Fruit fly (Drosophila melanogaster): ENCODE data around the gene CG13359.

CG13359 gene

dm6 chrX:779344-779743 is 23.9 kb downstream of the CG13359 start (continued):
- TF ChIP-seq tai (GFP tag; optimal IDR thresholded peaks at IDR 0.05): no peak
- no peak for TF ChIP-seq Vsx2 (GFP tag; optimal IDR thresholded peaks at IDR 0.05; ENCODE audit: partially characterized antibody)
- TF ChIP-seq woc (GFP tag; optimal IDR thresholded peaks at IDR 0.05): peak; percentile 83

- TF ChIP-seq Hr78 (GFP tag; optimal IDR thresholded peaks at IDR 0.05) (no peak), Myc (optimal IDR thresholded peaks at IDR 0.05) (no peak), ey (GFP tag; optimal IDR thresholded peaks at IDR 0.05) (peak; percentile 74), pan (optimal IDR thresholded peaks at IDR 0.05) (no peak), dmrt93B (GFP tag; optimal IDR thresholded peaks at IDR 0.05) (peak; percentile 54), Jra (GFP tag; optimal IDR thresholded peaks at IDR 0.05) (peak; percentile 40), h (GFP tag; optimal IDR thresholded peaks at IDR 0.05) (peak; percentile 87), foxo (GFP tag; optimal IDR thresholded peaks at IDR 0.05) (peak in 1 of 2 experiments; percentile 81), rgr (GFP tag; optimal IDR thresholded peaks at IDR 0.05) (peak; percentile 79), Abd-B (GFP tag; optimal IDR thresholded peaks at IDR 0.05) (no peak), lola (GFP tag; optimal IDR thresholded peaks at IDR 0.05) (no peak), Hnf4 (GFP tag; optimal IDR thresholded peaks at IDR 0.05) (peak; percentile 59), fru (GFP tag; optimal IDR thresholded peaks at IDR 0.05) (peak; percentile 83), Rel (GFP tag; optimal IDR thresholded peaks at IDR 0.05) (peak; percentile 12), Rel (tag; optimal IDR thresholded peaks at IDR 0.05) (no peak), br (GFP tag; optimal IDR thresholded peaks at IDR 0.05) (peak; percentile 70), psq (GFP tag; optimal IDR thresholded peaks at IDR 0.05) (peak; percentile 74), CG32264 (GFP tag; optimal IDR thresholded peaks at IDR 0.05) (peak; percentile 38), Mio (GFP tag; optimal IDR thresholded peaks at IDR 0.05) (no peak), GATAd (GFP tag; optimal IDR thresholded peaks at IDR 0.05) (no peak), HLH106 (tag; optimal IDR thresholded peaks at IDR 0.05) (peak; percentile 77), woc (GFP tag; optimal IDR thresholded peaks at IDR 0.05) (peak; percentile 86), dl (GFP tag; optimal IDR thresholded peaks at IDR 0.05; ENCODE audit: insufficient read depth in 1 of 2, partially characterized antibody in 2 of 2) (no peak), usp (GFP tag; optimal IDR thresholded peaks at IDR 0.05) (no peak), Vsx2 (GFP tag; optimal IDR thresholded peaks at IDR 0.05; ENCODE audit: partially characterized antibody) (no peak), CrebA (GFP tag; optimal IDR thresholded peaks at IDR 0.05; ENCODE audit: borderline replicate concordance) (no peak), Hr83 (GFP tag; optimal IDR thresholded peaks at IDR 0.05; ENCODE audit: poor library complexity, severe bottlenecking) (no peak), brk (GFP tag; optimal IDR thresholded peaks at IDR 0.05) (peak; percentile 50), sage (GFP tag; optimal IDR thresholded peaks at IDR 0.05) (peak; percentile 62), Dif (GFP tag; optimal IDR thresholded peaks at IDR 0.05; ENCODE audit: partially characterized antibody) (no peak), OdsH (GFP tag; optimal IDR thresholded peaks at IDR 0.05) (peak; percentile 79), CG9705 (GFP tag; optimal IDR thresholded peaks at IDR 0.05) (peak; percentile 26), Sp1 (GFP tag; optimal IDR thresholded peaks at IDR 0.05) (peak; percentile 83), jim (GFP tag; optimal IDR thresholded peaks at IDR 0.05) (no peak), dsf (GFP tag; optimal IDR thresholded peaks at IDR 0.05; ENCODE audit: borderline replicate concordance) (no peak), Dfd (GFP tag; optimal IDR thresholded peaks at IDR 0.05) (no peak), sv (GFP tag; optimal IDR thresholded peaks at IDR 0.05) (no peak), tai (GFP tag; optimal IDR thresholded peaks at IDR 0.05) (peak; percentile 3), N (GFP tag; optimal IDR thresholded peaks at IDR 0.05) (no peak)
These were observed 28.1 kb downstream of the CG13359 start for dm6 chrX:775184-775583.

dm6 chrX:774160-774700 is 29.0 kb downstream of the CG13359 start:
- TF ChIP-seq Myc (optimal IDR thresholded peaks at IDR 0.05) (no peak), Hr83 (GFP tag; optimal IDR thresholded peaks at IDR 0.05; ENCODE audit: poor library complexity, severe bottlenecking) (no peak), dsf (GFP tag; optimal IDR thresholded peaks at IDR 0.05; ENCODE audit: borderline replicate concordance) (no peak), CG32264 (GFP tag; optimal IDR thresholded peaks at IDR 0.05) (no peak), jim (GFP tag; optimal IDR thresholded peaks at IDR 0.05) (no peak), Dif (GFP tag; optimal IDR thresholded peaks at IDR 0.05; ENCODE audit: partially characterized antibody) (no peak), br (GFP tag; optimal IDR thresholded peaks at IDR 0.05) (no peak), Sp1 (GFP tag; optimal IDR thresholded peaks at IDR 0.05) (no peak), OdsH (GFP tag; optimal IDR thresholded peaks at IDR 0.05) (no peak), brk (GFP tag; optimal IDR thresholded peaks at IDR 0.05) (no peak), pan (optimal IDR thresholded peaks at IDR 0.05) (no peak), Hr78 (GFP tag; optimal IDR thresholded peaks at IDR 0.05) (no peak)
